Worm (Caenorhabditis elegans) whole organism, young adult: ENCODE data around the gene C34C12.7.
A peak's percentile ranks its signal among the peaks of the same experiment; 100 is the strongest.

Source experiments
- B0336.3 ChIP-seq: fragments of 200-800 bp; sonication (Bioruptor generic); IDR thresholded peaks from 2 replicates; pipeline ENCODE4 v1.3.6; 2022; ENCODE audit warnings: missing genetic modification characterization, missing compliant biosample characterization
- C06A6.2 ChIP-seq: fragments of 200-800 bp; sonication (Bioruptor generic); conservative IDR thresholded peaks from 2 replicates; pipeline ENCODE4 v1.3.6; 2022; ENCODE audit warnings: missing genetic modification characterization, missing compliant biosample characterization
- D2030.7 ChIP-seq: fragments of 200-800 bp; sonication (Bioruptor generic); IDR thresholded peaks from 2 replicates; pipeline ENCODE4 v1.3.6; 2022; ENCODE audit warnings: missing genetic modification reagents, missing genetic modification characterization, missing compliant biosample characterization
- F33H1.4 ChIP-seq: fragments of 200-800 bp; sonication (Bioruptor generic); IDR thresholded peaks from 2 replicates; pipeline ENCODE4 v1.3.6; 2022; ENCODE audit warnings: missing genetic modification reagents, missing genetic modification characterization, missing compliant biosample characterization
- F57C9.4 ChIP-seq: sonication (generic microtip); optimal IDR thresholded peaks from 2 replicates; lab custom pipeline; 2017; ENCODE audit warnings: mild to moderate bottlenecking, missing genetic modification characterization, missing compliant biosample characterization
- K12H6.12 ChIP-seq: fragments of 200-800 bp; sonication (Bioruptor generic); optimal IDR thresholded peaks from 2 replicates; lab custom pipeline; 2018; ENCODE audit warnings: mild to moderate bottlenecking, missing genetic modification characterization, missing compliant biosample characterization
- Y53G8AR.9 ChIP-seq: fragments of 200-800 bp; sonication (Bioruptor generic); conservative IDR thresholded peaks from 2 replicates; pipeline ENCODE4 v1.3.6; 2022; ENCODE audit warnings: missing genetic modification reagents, missing genetic modification characterization, missing compliant biosample characterization
- Y56A3A.18 ChIP-seq: fragments of 200-800 bp; sonication (Bioruptor generic); IDR thresholded peaks from 2 replicates; pipeline ENCODE4 v1.3.6; 2022; ENCODE audit warnings: missing genetic modification reagents, missing genetic modification characterization, missing compliant biosample characterization
- Y95B8A.8 ChIP-seq: fragments of 200-800 bp; sonication (Bioruptor generic); IDR thresholded peaks from 2 replicates; pipeline ENCODE4 v1.3.6; 2022; ENCODE audit warnings: missing genetic modification reagents, missing genetic modification characterization, missing compliant biosample characterization
- ZK185.1 ChIP-seq: sonication (generic microtip); optimal IDR thresholded peaks from 2 replicates; lab custom pipeline; 2016; ENCODE audit warnings: mild to moderate bottlenecking, missing genetic modification characterization, missing compliant biosample characterization; ENCODE audit not compliant: poor library complexity, severe bottlenecking
- aptf-2 ChIP-seq: fragments of 200-800 bp; sonication (Bioruptor generic); conservative IDR thresholded peaks from 2 replicates; pipeline ENCODE4 v1.3.6; 2022; ENCODE audit warnings: missing genetic modification reagents, missing genetic modification characterization, missing compliant biosample characterization
- atf-7 ChIP-seq: sonication (generic microtip); optimal IDR thresholded peaks from 2 replicates; lab custom pipeline; 2017; ENCODE audit warnings: mild to moderate bottlenecking, missing genetic modification characterization, missing compliant biosample characterization
- attf-3 ChIP-seq: fragments of 200-800 bp; sonication (Bioruptor generic); conservative IDR thresholded peaks from 2 replicates; pipeline ENCODE4 v1.3.6; 2022; ENCODE audit warnings: missing genetic modification reagents, missing genetic modification characterization, missing compliant biosample characterization
- attf-5 ChIP-seq: fragments of 200-800 bp; sonication (Bioruptor generic); optimal IDR thresholded peaks from 2 replicates; lab custom pipeline; 2018; ENCODE audit warnings: mild to moderate bottlenecking, missing genetic modification characterization, missing compliant biosample characterization
- cebp-1 ChIP-seq, 2 experiments: fragments of 200-800 bp in 1 of 2; sonication (Bioruptor generic) in 1 of 2; sonication (generic microtip) in 1 of 2; IDR thresholded peaks in 1 of 2; optimal IDR thresholded peaks in 1 of 2; 2 replicates each; pipeline versions ENCODE4 v1.3.6 to Lab custom; 2017 to 2022; ENCODE audit warnings: missing compliant biosample characterization in 2 of 2, missing genetic modification characterization in 2 of 2, mild to moderate bottlenecking in 1 of 2, missing genetic modification reagents in 1 of 2, moderate library complexity in 1 of 2
- cebp-2 ChIP-seq: fragments of 200-800 bp; sonication (Bioruptor generic); IDR thresholded peaks from 2 replicates; pipeline ENCODE4 v1.3.6; 2022; ENCODE audit warnings: missing genetic modification characterization, missing compliant biosample characterization
- ceh-100 ChIP-seq: fragments of 200-800 bp; sonication (Bioruptor generic); IDR thresholded peaks from 2 replicates; pipeline ENCODE4 v1.3.6; 2022; ENCODE audit warnings: missing genetic modification reagents, missing genetic modification characterization, missing compliant biosample characterization
- ceh-58 ChIP-seq: fragments of 200-800 bp; sonication (Bioruptor generic); IDR thresholded peaks from 2 replicates; pipeline ENCODE4 v1.3.6; 2022; ENCODE audit warnings: missing genetic modification characterization, missing compliant biosample characterization
- ceh-91 ChIP-seq: fragments of 200-800 bp; sonication (Bioruptor generic); IDR thresholded peaks from 2 replicates; pipeline ENCODE4 v1.3.6; 2022; ENCODE audit warnings: missing genetic modification reagents, missing genetic modification characterization, missing compliant biosample characterization
- dpff-1 ChIP-seq: sonication (generic microtip); optimal IDR thresholded peaks from 2 replicates; lab custom pipeline; 2017; ENCODE audit warnings: mild to moderate bottlenecking, missing genetic modification characterization, missing compliant biosample characterization
- egl-18 ChIP-seq: fragments of 200-800 bp; sonication (Bioruptor generic); IDR thresholded peaks from 2 replicates; pipeline ENCODE4 v1.3.6; 2022; ENCODE audit warnings: missing genetic modification reagents, missing genetic modification characterization, missing compliant biosample characterization
- gei-17 ChIP-seq: fragments of 200-800 bp; sonication (Bioruptor generic); optimal IDR thresholded peaks from 2 replicates; lab custom pipeline; 2018; ENCODE audit warnings: mild to moderate bottlenecking, missing genetic modification characterization, missing compliant biosample characterization
- hlh-26 ChIP-seq: fragments of 200-800 bp; sonication (Bioruptor generic); conservative IDR thresholded peaks from 2 replicates; pipeline ENCODE4 v1.3.6; 2022; ENCODE audit warnings: missing genetic modification reagents, missing genetic modification characterization, missing compliant biosample characterization
- hmg-1.2 ChIP-seq: fragments of 200-800 bp; sonication (Bioruptor generic); IDR thresholded peaks from 2 replicates; pipeline ENCODE4 v1.3.6; 2022; ENCODE audit warnings: missing genetic modification reagents, missing genetic modification characterization, missing compliant biosample characterization
- let-607 ChIP-seq, 2 experiments: fragments of 200-800 bp in 1 of 2; sonication (Bioruptor generic) in 1 of 2; sonication (generic microtip) in 1 of 2; optimal IDR thresholded peaks; 2 replicates each; lab custom pipeline; 2016 to 2018; ENCODE audit warnings: mild to moderate bottlenecking in 2 of 2, missing compliant biosample characterization in 2 of 2, missing genetic modification characterization in 2 of 2, moderate library complexity in 2 of 2, missing genotype in 1 of 2
- lin-40 ChIP-seq: sonication (generic microtip); optimal IDR thresholded peaks from 2 replicates; lab custom pipeline; 2016; ENCODE audit warnings: missing genetic modification characterization, mild to moderate bottlenecking, missing compliant biosample characterization, missing genotype, missing genetic modification reagents
- lin-54 ChIP-seq: fragments of 200-800 bp; sonication (Bioruptor generic); optimal IDR thresholded peaks from 2 replicates; lab custom pipeline; 2018; ENCODE audit warnings: mild to moderate bottlenecking, missing genetic modification characterization, missing compliant biosample characterization
- lsl-1 ChIP-seq: fragments of 200-800 bp; sonication (Bioruptor generic); optimal IDR thresholded peaks from 2 replicates; lab custom pipeline; 2018; ENCODE audit warnings: mild to moderate bottlenecking, missing genetic modification characterization, moderate library complexity, missing compliant biosample characterization
- lsy-27 ChIP-seq: sonication (generic microtip); optimal IDR thresholded peaks from 2 replicates; lab custom pipeline; 2017; ENCODE audit warnings: missing genetic modification characterization, mild to moderate bottlenecking, missing compliant biosample characterization, antibody characterized with exemption, missing genotype, borderline replicate concordance; ENCODE audit not compliant: insufficient read depth
- madf-3 ChIP-seq: fragments of 200-800 bp; sonication (Bioruptor generic); IDR thresholded peaks from 2 replicates; pipeline ENCODE4 v1.3.6; 2022; ENCODE audit warnings: missing genetic modification reagents, missing genetic modification characterization, missing compliant biosample characterization
- madf-6 ChIP-seq: fragments of 200-800 bp; sonication (Bioruptor generic); IDR thresholded peaks from 2 replicates; pipeline ENCODE4 v1.3.6; 2022; ENCODE audit warnings: missing genetic modification reagents, missing genetic modification characterization, missing compliant biosample characterization
- madf-8 ChIP-seq: fragments of 200-800 bp; sonication (Bioruptor generic); conservative IDR thresholded peaks from 2 replicates; pipeline ENCODE4 v1.3.6; 2022; ENCODE audit warnings: missing genetic modification reagents, missing genetic modification characterization, missing compliant biosample characterization
- mcd-1 ChIP-seq: fragments of 200-800 bp; sonication (Bioruptor generic); IDR thresholded peaks from 2 replicates; pipeline ENCODE4 v1.3.6; 2022; ENCODE audit warnings: missing genetic modification reagents, missing genetic modification characterization, missing compliant biosample characterization
- mes-4 ChIP-seq: sonication (generic microtip); optimal IDR thresholded peaks from 2 replicates; lab custom pipeline; 2016; ENCODE audit warnings: missing genotype, missing genetic modification characterization, missing compliant biosample characterization
- nfya-2 ChIP-seq: fragments of 200-800 bp; sonication (Bioruptor generic); IDR thresholded peaks from 2 replicates; pipeline ENCODE4 v1.3.6; 2022; ENCODE audit warnings: missing genetic modification reagents, missing genetic modification characterization, missing compliant biosample characterization
- nfyb-1 ChIP-seq: fragments of 200-800 bp; sonication (Bioruptor generic); IDR thresholded peaks from 2 replicates; pipeline ENCODE4 v1.3.6; 2022; ENCODE audit warnings: missing genetic modification reagents, missing genetic modification characterization, missing compliant biosample characterization
- nhr-120 ChIP-seq: fragments of 200-800 bp; sonication (Bioruptor generic); IDR thresholded peaks from 2 replicates; pipeline ENCODE4 v1.3.6; 2022; ENCODE audit warnings: missing genetic modification characterization, missing compliant biosample characterization
- pbrm-1 ChIP-seq: fragments of 200-800 bp; sonication (Bioruptor generic); IDR thresholded peaks from 2 replicates; pipeline ENCODE4 v1.3.6; 2022; ENCODE audit warnings: missing genetic modification reagents, missing genetic modification characterization, missing compliant biosample characterization
- rpc-1 ChIP-seq, 2 experiments: fragments of 150-350 bp in 1 of 2; sonication (generic microtip) in 1 of 2; optimal IDR thresholded peaks; 2 replicates each; lab custom pipeline; 2014 to 2018; ENCODE audit warnings: missing biosample characterization in 1 of 2, missing genetic modification characterization in 1 of 2, missing genetic modification reagents in 1 of 2, missing genotype in 1 of 2
- tbp1 ChIP-seq: fragments of 200-800 bp; sonication (Bioruptor generic); optimal IDR thresholded peaks from 2 replicates; lab custom pipeline; 2018; ENCODE audit warnings: mild to moderate bottlenecking, missing genetic modification characterization, missing compliant biosample characterization
- unc-130 ChIP-seq: sonication (generic microtip); optimal IDR thresholded peaks from 2 replicates; lab custom pipeline; 2016; ENCODE audit warnings: missing genetic modification reagents, missing genetic modification characterization, missing compliant biosample characterization
- xnd-1 ChIP-seq: sonication (generic microtip); optimal IDR thresholded peaks from 2 replicates; lab custom pipeline; 2016; ENCODE audit warnings: missing genotype, missing genetic modification reagents, missing genetic modification characterization, missing compliant biosample characterization

The C34C12.7 gene

DNA sequence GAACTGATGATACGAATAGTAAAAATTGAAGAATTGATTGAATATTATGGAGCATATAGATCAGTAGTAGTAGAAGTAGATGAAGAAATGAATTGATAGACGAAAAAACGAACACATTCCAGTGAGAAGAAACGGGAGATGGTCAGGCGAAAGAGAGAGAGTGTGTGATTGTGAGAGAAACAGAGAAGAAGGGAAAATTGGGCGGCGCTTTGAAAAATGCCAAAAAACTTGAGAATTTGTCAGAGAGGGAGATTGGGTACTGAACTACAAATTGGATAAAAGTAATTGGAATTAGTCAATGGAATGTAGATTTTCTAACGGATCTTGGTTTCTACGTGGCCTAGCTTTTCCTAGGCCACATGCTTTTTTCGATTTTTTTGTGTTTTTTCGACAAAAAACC is at the start of gene C34C12.7:
Gene C34C12.7 (minus strand): TSS at position 118 of the 400 bp plus-strand sequence.
- TF ChIP-seq lin-54 (GFP tag; lab: Kevin White, UChicago) (no peak), Y53G8AR.9 (no peak), hmg-1.2 (GFP tag; lab: Robert Waterston, UW) (peak; percentile 65), cebp-1 (GFP tag; IDR thresholded peaks at IDR 0.05; lab: Robert Waterston, UW) (no peak), cebp-1 (tag; optimal IDR thresholded peaks at IDR 0.05; lab: Kevin White, UChicago) (no peak), aptf-2 (no peak)

DNA sequence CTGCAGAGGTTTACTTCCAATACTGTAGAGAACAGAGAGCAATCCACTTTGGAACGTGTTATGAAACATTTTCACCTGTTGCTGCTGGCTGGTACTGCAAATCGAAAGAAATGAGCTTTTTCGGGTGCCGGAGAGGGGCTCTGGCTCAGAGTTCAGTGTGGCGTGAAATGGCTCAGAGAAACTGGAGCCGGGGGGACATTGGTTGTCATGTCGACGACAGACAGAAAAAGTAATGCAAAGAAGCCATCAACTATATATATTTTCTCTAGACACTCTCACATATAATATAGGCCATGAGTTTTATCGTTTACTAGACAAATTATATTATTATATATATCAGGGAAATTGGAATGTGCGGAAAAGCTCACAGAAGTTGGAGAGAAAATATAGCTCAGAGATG is 49.3 kb upstream of the C34C12.7 start, which contains the start of gene cfap-20:
Gene cfap-20 (minus strand): TSS at position 101 of the 400 bp plus-strand sequence.
- TF ChIP-seq Y56A3A.18 (GFP tag; lab: Robert Waterston, UW): no peak
- 0 out of 2 replicates have a peak, but pooled peaks have one; percentile 47 for TF ChIP-seq egl-18 (GFP tag; lab: Robert Waterston, UW)
- peak; percentile 29; the same call in 1 of the 2 replicates for TF ChIP-seq mcd-1 (GFP tag; lab: Robert Waterston, UW)

DNA sequence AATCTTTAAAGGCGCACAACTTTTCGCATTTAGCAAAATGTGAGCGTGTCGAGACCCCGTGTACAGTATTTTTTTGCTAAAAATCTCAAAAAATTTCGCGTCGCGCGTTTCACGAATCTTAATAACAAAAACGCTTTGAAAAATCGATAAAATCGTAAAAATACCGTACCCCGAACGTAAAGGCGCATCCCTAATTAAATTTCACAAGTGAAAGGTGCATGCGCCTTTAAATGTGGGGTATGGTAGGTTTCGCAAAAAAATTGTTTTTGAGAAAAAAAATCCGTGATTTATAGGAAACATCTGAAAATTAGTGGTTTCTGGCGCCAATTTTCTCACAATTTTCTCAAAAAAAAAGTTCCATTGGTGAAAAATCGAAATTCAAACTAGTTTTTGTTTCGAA is 46.0 kb upstream of the C34C12.7 start:
- no peak for TF ChIP-seq lsy-27 (tag; lab: Kevin White, UChicago)
- TF ChIP-seq xnd-1 (tag; lab: Kevin White, UChicago): peak; percentile 84
- TF ChIP-seq rpc-1 (optimal IDR thresholded peaks at IDR 0.05; lab: Kevin White, UChicago): no peak
- TF ChIP-seq rpc-1 (tag; optimal IDR thresholded peaks at IDR 0.05; lab: Kevin White, UChicago): no peak
- TF ChIP-seq lin-54 (GFP tag; lab: Kevin White, UChicago): peak; percentile 31
- TF ChIP-seq unc-130: no peak
- no peak for TF ChIP-seq atf-7 (tag; lab: Kevin White, UChicago)
- TF ChIP-seq nfya-2 (GFP tag; lab: Robert Waterston, UW): no peak
- no peak for TF ChIP-seq mes-4 (tag; lab: Kevin White, UChicago)
- peak; percentile 46; the same call in 1 of the 2 replicates for TF ChIP-seq ceh-91 (GFP tag; lab: Robert Waterston, UW)
- TF ChIP-seq gei-17 (GFP tag; lab: Kevin White, UChicago): no peak
- TF ChIP-seq ceh-100 (GFP tag; lab: Robert Waterston, UW): peak; percentile 67
- TF ChIP-seq madf-6: peak; percentile 82
- TF ChIP-seq pbrm-1 (GFP tag; lab: Robert Waterston, UW): 0 out of 2 replicates have a peak, but pooled peaks have one; percentile 27
- no peak for TF ChIP-seq let-607 (tag; optimal IDR thresholded peaks at IDR 0.05; lab: Kevin White, UChicago)
- peak; percentile 50 for TF ChIP-seq madf-8 (GFP tag; lab: Robert Waterston, UW)
- TF ChIP-seq ceh-58 (GFP tag; lab: Robert Waterston, UW): no peak
- peak; percentile 96 for TF ChIP-seq lsl-1 (GFP tag; lab: Kevin White, UChicago)
- 0 out of 2 replicates have a peak, but pooled peaks have one; percentile 37 for TF ChIP-seq D2030.7 (GFP tag; lab: Robert Waterston, UW)
- TF ChIP-seq F33H1.4: peak; percentile 48

DNA sequence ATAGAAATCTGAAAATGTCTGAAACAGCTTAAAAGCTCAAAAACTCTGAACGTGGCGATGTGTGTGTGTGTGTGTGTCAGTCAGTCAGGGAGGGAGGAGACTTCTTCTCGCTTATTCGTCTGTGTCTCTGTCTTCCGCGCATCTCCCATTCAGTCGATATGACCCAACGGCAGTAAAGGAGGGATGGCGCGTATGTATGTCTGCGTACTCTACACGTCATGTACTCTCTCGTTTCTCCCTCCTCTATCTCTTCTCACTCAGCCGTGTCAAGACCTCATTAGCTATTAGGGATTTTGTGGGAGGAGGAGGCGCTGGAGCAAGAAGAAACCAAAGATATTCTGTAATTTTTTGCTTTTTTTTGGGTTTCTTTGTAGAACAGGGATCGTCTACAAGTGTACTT is 43.9 kb upstream of the C34C12.7 start:
- TF ChIP-seq F57C9.4: no peak
- peak; percentile 28 for TF ChIP-seq attf-5 (GFP tag; lab: Kevin White, UChicago)
- TF ChIP-seq Y53G8AR.9: no peak
- no peak for TF ChIP-seq madf-3 (GFP tag; lab: Robert Waterston, UW)
- no peak for TF ChIP-seq B0336.3 (GFP tag; lab: Robert Waterston, UW)
- TF ChIP-seq attf-3: no peak
- TF ChIP-seq hlh-26 (GFP tag; lab: Robert Waterston, UW): no peak
- TF ChIP-seq cebp-1 (GFP tag; IDR thresholded peaks at IDR 0.05; lab: Robert Waterston, UW): no peak
- peak; percentile 40 for TF ChIP-seq cebp-1 (tag; optimal IDR thresholded peaks at IDR 0.05; lab: Kevin White, UChicago)
- no peak for TF ChIP-seq C06A6.2 (GFP tag; lab: Robert Waterston, UW)
- TF ChIP-seq tbp1: no peak
- TF ChIP-seq nhr-120 (GFP tag; lab: Robert Waterston, UW): no peak
- peak; percentile 89 for TF ChIP-seq hmg-1.2 (GFP tag; lab: Robert Waterston, UW)
- TF ChIP-seq cebp-2 (GFP tag; lab: Robert Waterston, UW): no peak
- no peak for TF ChIP-seq D2030.7 (GFP tag; lab: Robert Waterston, UW)
- peak; percentile 41 for TF ChIP-seq lin-40 (tag; lab: Kevin White, UChicago)
- 0 out of 2 replicates have a peak, but pooled peaks have one; percentile 19 for TF ChIP-seq nfyb-1
- TF ChIP-seq ZK185.1: no peak
- no peak for TF ChIP-seq dpff-1 (tag; lab: Kevin White, UChicago)
- no peak for TF ChIP-seq Y95B8A.8 (GFP tag; lab: Robert Waterston, UW)
- peak; percentile 33 for TF ChIP-seq K12H6.12 (tag; lab: Kevin White, UChicago)
